Fruit fly (Drosophila melanogaster): Measurements from ENCODE around the gene CG43450.

CG43450 gene

dm6 chr3R:12210260-12210659, 15.2 kb downstream of the CG43450 start, which contains the start of gene CG4830:
TSS of gene CG4830 (minus strand) at chr3R:12210360.
- no peak for TF ChIP-seq fd96Ca (GFP tag; IDR thresholded peaks at IDR 0.05)
- TF ChIP-seq CG8301 (tag; optimal IDR thresholded peaks at IDR 0.05), result no peak
- TF ChIP-seq rn (GFP tag; IDR thresholded peaks at IDR 0.05), result no peak
- TF ChIP-seq Pif1B (GFP tag; optimal IDR thresholded peaks at IDR 0.05), result no peak
- TF ChIP-seq CG14655 (GFP tag; optimal IDR thresholded peaks at IDR 0.05), result no peak
- no peak for TF ChIP-seq CG4496 (GFP tag; IDR thresholded peaks at IDR 0.05)
- TF ChIP-seq CG8159 (tag; optimal IDR thresholded peaks at IDR 0.05), result no peak
- no peak for TF ChIP-seq gl (tag; optimal IDR thresholded peaks at IDR 0.05)
- no peak for TF ChIP-seq D1 (tag; optimal IDR thresholded peaks at IDR 0.05)
- TF ChIP-seq CG32121 (GFP tag; IDR thresholded peaks at IDR 0.05), result no peak

dm6 chr3R:12211552-12211951, 16.5 kb downstream of the CG43450 start:
- TF ChIP-seq gl (tag; optimal IDR thresholded peaks at IDR 0.05) (no peak), CG13204 (GFP tag; optimal IDR thresholded peaks at IDR 0.05) (no peak), CG32121 (GFP tag; IDR thresholded peaks at IDR 0.05) (no peak), CG9948 (tag; optimal IDR thresholded peaks at IDR 0.05) (no peak), Pif1A (GFP tag; optimal IDR thresholded peaks at IDR 0.05) (no peak), CG8159 (tag; optimal IDR thresholded peaks at IDR 0.05) (no peak), Ets98B (GFP tag; IDR thresholded peaks at IDR 0.05) (no peak), CG10348 (GFP tag; IDR thresholded peaks at IDR 0.05) (no peak), CG15710 (tag; optimal IDR thresholded peaks at IDR 0.05) (no peak), Pif1B (GFP tag; optimal IDR thresholded peaks at IDR 0.05) (no peak), CG4496 (GFP tag; IDR thresholded peaks at IDR 0.05) (no peak), CG8301 (tag; optimal IDR thresholded peaks at IDR 0.05) (no peak), D1 (tag; optimal IDR thresholded peaks at IDR 0.05) (no peak), CG34367 (tag; optimal IDR thresholded peaks at IDR 0.05) (no peak), fd96Ca (GFP tag; IDR thresholded peaks at IDR 0.05) (no peak)

- no peak for TF ChIP-seq CG32121 (GFP tag; IDR thresholded peaks at IDR 0.05)
- no peak for TF ChIP-seq D1 (tag; optimal IDR thresholded peaks at IDR 0.05)
These were observed 19.1 kb downstream of the CG43450 start, which contains the start of gene CG14742 for dm6 chr3R:12214201-12214600. TSS of gene CG14742 (plus strand) at chr3R:12214501.

dm6 chr3R:12219497-12219896, 24.4 kb downstream of the CG43450 start, which contains the start of gene Cog1:
TSS of gene Cog1 (minus strand) at chr3R:12219686.
- TF ChIP-seq CG32121 (GFP tag; IDR thresholded peaks at IDR 0.05) (no peak), rn (GFP tag; IDR thresholded peaks at IDR 0.05) (no peak), CG8159 (tag; optimal IDR thresholded peaks at IDR 0.05) (no peak), CG4496 (GFP tag; IDR thresholded peaks at IDR 0.05) (no peak), Ets98B (GFP tag; IDR thresholded peaks at IDR 0.05) (no peak), Snoo (tag; optimal IDR thresholded peaks at IDR 0.05) (no peak), CG9948 (tag; optimal IDR thresholded peaks at IDR 0.05) (no peak), Pif1B (GFP tag; optimal IDR thresholded peaks at IDR 0.05) (no peak), EcR (GFP tag; optimal IDR thresholded peaks at IDR 0.05) (no peak), CG12605 (GFP tag; IDR thresholded peaks at IDR 0.05) (no peak), CG13204 (GFP tag; optimal IDR thresholded peaks at IDR 0.05) (no peak), fd96Ca (GFP tag; IDR thresholded peaks at IDR 0.05) (no peak)

- peak; percentile 19 for TF ChIP-seq D1 (tag; optimal IDR thresholded peaks at IDR 0.05)
- TF ChIP-seq gl (tag; optimal IDR thresholded peaks at IDR 0.05), result peak; percentile 24
- peak; percentile 88 for TF ChIP-seq CG12605 (GFP tag; IDR thresholded peaks at IDR 0.05)
- 0 out of 2 replicates have a peak, but pooled peaks have one; percentile 48 for TF ChIP-seq CG10348 (GFP tag; IDR thresholded peaks at IDR 0.05)
- peak; percentile 70 for TF ChIP-seq CG34367 (tag; optimal IDR thresholded peaks at IDR 0.05)
- peak; percentile 82 for TF ChIP-seq CG14655 (GFP tag; optimal IDR thresholded peaks at IDR 0.05)
- TF ChIP-seq CG15710 (tag; optimal IDR thresholded peaks at IDR 0.05), result peak; percentile 74
- TF ChIP-seq Ets98B (GFP tag; IDR thresholded peaks at IDR 0.05), result peak; percentile 93
- TF ChIP-seq Snoo (tag; optimal IDR thresholded peaks at IDR 0.05), result no peak
- peak; percentile 94 for TF ChIP-seq CG32121 (GFP tag; IDR thresholded peaks at IDR 0.05)
- TF ChIP-seq CG13204 (GFP tag; optimal IDR thresholded peaks at IDR 0.05), result no peak
- TF ChIP-seq CG17806 (tag; optimal IDR thresholded peaks at IDR 0.05), result peak; percentile 81
- TF ChIP-seq fd96Ca (GFP tag; IDR thresholded peaks at IDR 0.05), result peak; percentile 86
- TF ChIP-seq CG8159 (tag; optimal IDR thresholded peaks at IDR 0.05), result peak; percentile 80
- TF ChIP-seq rn (GFP tag; IDR thresholded peaks at IDR 0.05), result peak; percentile 63
- peak; percentile 80 for TF ChIP-seq Pif1B (GFP tag; optimal IDR thresholded peaks at IDR 0.05)
- peak; percentile 83 for TF ChIP-seq CG8301 (tag; optimal IDR thresholded peaks at IDR 0.05)
- peak; percentile 91 for TF ChIP-seq CG4496 (GFP tag; IDR thresholded peaks at IDR 0.05)
- peak; percentile 75 for TF ChIP-seq CG9948 (tag; optimal IDR thresholded peaks at IDR 0.05)
- peak; percentile 91 for TF ChIP-seq Pif1A (GFP tag; optimal IDR thresholded peaks at IDR 0.05)
- TF ChIP-seq EcR (GFP tag; optimal IDR thresholded peaks at IDR 0.05), result no peak
These were observed 26.3 kb downstream of the CG43450 start, which contains the start of gene CG4860 for dm6 chr3R:12221366-12221916. TSS of gene CG4860 (minus strand) at chr3R:12221464.

- TF ChIP-seq CG15710 (tag; optimal IDR thresholded peaks at IDR 0.05) (no peak), EcR (GFP tag; optimal IDR thresholded peaks at IDR 0.05) (no peak), CG34367 (tag; optimal IDR thresholded peaks at IDR 0.05) (no peak), Snoo (tag; optimal IDR thresholded peaks at IDR 0.05) (no peak), CG14655 (GFP tag; optimal IDR thresholded peaks at IDR 0.05) (no peak), CG9948 (tag; optimal IDR thresholded peaks at IDR 0.05) (no peak), D1 (tag; optimal IDR thresholded peaks at IDR 0.05) (no peak), CG32121 (GFP tag; IDR thresholded peaks at IDR 0.05) (no peak), Pif1A (GFP tag; optimal IDR thresholded peaks at IDR 0.05) (no peak)
These were observed 27.0 kb downstream of the CG43450 start, which contains the start of gene Rsbp15 for dm6 chr3R:12222093-12222492. TSS of gene Rsbp15 (plus strand) at chr3R:12222387.
